Fruit fly (Drosophila melanogaster): ENCODE results near the gene ppk16.

ppk16 gene

DNA sequence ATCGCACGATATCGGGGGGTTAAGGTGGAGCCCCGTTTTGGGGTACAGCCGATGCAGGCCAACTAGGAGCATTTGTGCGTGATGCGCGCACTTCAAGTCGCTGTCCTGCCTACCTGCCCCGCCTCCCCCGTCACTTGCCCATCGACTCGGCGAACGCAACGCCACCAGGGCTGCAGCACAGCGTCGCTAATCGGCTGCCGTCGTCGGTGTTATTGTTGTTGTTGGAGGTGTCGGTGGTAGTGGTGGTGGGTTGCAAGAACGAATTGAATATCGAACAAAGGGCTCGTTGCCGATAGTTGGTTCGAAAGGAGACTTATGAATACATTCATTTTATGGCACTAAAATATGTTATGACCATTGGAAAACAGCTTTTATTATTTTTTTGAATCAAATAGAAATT, 16.0 kb downstream of the ppk16 start (continued):
- peak; percentile 89 for TF ChIP-seq hbn (GFP tag; IDR thresholded peaks at IDR 0.05; ENCODE audit: partially characterized antibody)
- TF ChIP-seq Hmr (GFP tag; optimal IDR thresholded peaks at IDR 0.05), result peak; percentile 60
- TF ChIP-seq CG12219 (GFP tag; optimal IDR thresholded peaks at IDR 0.05), result peak; percentile 30
- TF ChIP-seq Spps (tag; optimal IDR thresholded peaks at IDR 0.05), result no peak
- peak; percentile 47 for TF ChIP-seq CG13624 (GFP tag; optimal IDR thresholded peaks at IDR 0.05)
- TF ChIP-seq CG33557 (GFP tag; optimal IDR thresholded peaks at IDR 0.05), result no peak
- peak; percentile 13 for TF ChIP-seq ERR (GFP tag; optimal IDR thresholded peaks at IDR 0.05)
- TF ChIP-seq CG11504 (tag; optimal IDR thresholded peaks at IDR 0.05), result no peak
- peak; percentile 35 for TF ChIP-seq CG15601 (tag; optimal IDR thresholded peaks at IDR 0.05)
- TF ChIP-seq Bteb2 (GFP tag; optimal IDR thresholded peaks at IDR 0.05), result no peak
- no peak for TF ChIP-seq NC2β (GFP tag; optimal IDR thresholded peaks at IDR 0.05)
- no peak for TF ChIP-seq CG6254 (GFP tag; optimal IDR thresholded peaks at IDR 0.05)
- peak; percentile 63 for TF ChIP-seq bcd (GFP tag; optimal IDR thresholded peaks at IDR 0.05)
- peak; percentile 69 for TF ChIP-seq wdn (GFP tag; IDR thresholded peaks at IDR 0.05)
- no peak for TF ChIP-seq CG3995 (GFP tag; optimal IDR thresholded peaks at IDR 0.05)
- peak; percentile 32; the same call in 1 of the 2 replicates for TF ChIP-seq CG6689 (GFP tag; IDR thresholded peaks at IDR 0.05)
- TF ChIP-seq BtbVII (GFP tag; optimal IDR thresholded peaks at IDR 0.05), result no peak
- TF ChIP-seq sqz (GFP tag; optimal IDR thresholded peaks at IDR 0.05), result no peak
- TF ChIP-seq row (GFP tag; IDR thresholded peaks at IDR 0.05), result peak; percentile 96
- TF ChIP-seq Asciz (GFP tag; optimal IDR thresholded peaks at IDR 0.05), result no peak
- peak; percentile 65 for TF ChIP-seq CG17912 (GFP tag; optimal IDR thresholded peaks at IDR 0.05)
- peak; percentile 59 for TF ChIP-seq CG9817 (tag; optimal IDR thresholded peaks at IDR 0.05)
- TF ChIP-seq mirr (GFP tag; optimal IDR thresholded peaks at IDR 0.05), result peak; percentile 64
- TF ChIP-seq Hr3 (GFP tag; optimal IDR thresholded peaks at IDR 0.05), result peak; percentile 42
- TF ChIP-seq bsh (GFP tag; optimal IDR thresholded peaks at IDR 0.05), result peak in 1 of 2 experiments; percentile 35
- TF ChIP-seq sima (GFP tag; optimal IDR thresholded peaks at IDR 0.05), result no peak
- TF ChIP-seq CG2678 (tag; optimal IDR thresholded peaks at IDR 0.05), result peak; percentile 58
- no peak for TF ChIP-seq CG18619 (GFP tag; optimal IDR thresholded peaks at IDR 0.05)
- TF ChIP-seq Blimp-1 (GFP tag; optimal IDR thresholded peaks at IDR 0.05), result no peak
- TF ChIP-seq CG34376 (GFP tag; optimal IDR thresholded peaks at IDR 0.05), result peak; percentile 43
- no peak for TF ChIP-seq wek (GFP tag; optimal IDR thresholded peaks at IDR 0.05)
- TF ChIP-seq Mad (GFP tag; optimal IDR thresholded peaks at IDR 0.05), result peak; percentile 38
- TF ChIP-seq CG17361 (GFP tag; IDR thresholded peaks at IDR 0.05), result 0 out of 3 replicates have a peak, but pooled peaks have one; percentile 38
- TF ChIP-seq Sin3A (optimal IDR thresholded peaks at IDR 0.05), result no peak
- 0 out of 3 replicates have a peak, but pooled peaks have one; percentile 16 for TF ChIP-seq jigr1 (GFP tag; IDR thresholded peaks at IDR 0.05)
- TF ChIP-seq CG1529 (GFP tag; optimal IDR thresholded peaks at IDR 0.05), result no peak
- 0 out of 3 replicates have a peak, but pooled peaks have one; percentile 24 for TF ChIP-seq so (GFP tag; IDR thresholded peaks at IDR 0.05)
- peak; percentile 5; the same call in 1 of the 2 replicates for TF ChIP-seq stc (GFP tag; IDR thresholded peaks at IDR 0.05)
- peak; percentile 65; the same call in 1 of the 2 replicates for TF ChIP-seq lmd (GFP tag; IDR thresholded peaks at IDR 0.05)
- peak; percentile 63 for TF ChIP-seq fu2 (GFP tag; optimal IDR thresholded peaks at IDR 0.05)
- TF ChIP-seq Neu2 (GFP tag; optimal IDR thresholded peaks at IDR 0.05; ENCODE audit: borderline replicate concordance), result no peak
- TF ChIP-seq CG31388 (GFP tag; optimal IDR thresholded peaks at IDR 0.05), result no peak
- peak; percentile 46 for TF ChIP-seq nmo (GFP tag; optimal IDR thresholded peaks at IDR 0.05)
- peak; percentile 42 for TF ChIP-seq CG18262 (tag; optimal IDR thresholded peaks at IDR 0.05)
- peak; percentile 87 for TF ChIP-seq sna (GFP tag; IDR thresholded peaks at IDR 0.05; ENCODE audit: partially characterized antibody)
- TF ChIP-seq Dad (GFP tag; optimal IDR thresholded peaks at IDR 0.05), result peak; percentile 43
- TF ChIP-seq CG11456 (GFP tag; IDR thresholded peaks at IDR 0.05), result peak; percentile 90
- TF ChIP-seq fru (optimal IDR thresholded peaks at IDR 0.05), result peak; percentile 21
- no peak for TF ChIP-seq D (optimal IDR thresholded peaks at IDR 0.05)
- no peak for TF ChIP-seq D (GFP tag; optimal IDR thresholded peaks at IDR 0.05)
- TF ChIP-seq CG13775 (GFP tag; optimal IDR thresholded peaks at IDR 0.05), result peak; percentile 36
